Worm (Caenorhabditis elegans) whole organism, L4 larva: ENCODE results near the gene elo-9.

Experiments
- F49E8.2 ChIP-seq: sonication (generic microtip); optimal IDR thresholded peaks from 2 replicates; lab custom pipeline; 2016; ENCODE audit warnings: missing compliant biosample characterization, mild to moderate bottlenecking, missing genetic modification characterization, borderline replicate concordance
- Y48G9A.11 ChIP-seq: fragments of 200-800 bp; sonication (Bioruptor generic); IDR thresholded peaks from 2 replicates; pipeline ENCODE4 v1.3.6; 2022; ENCODE audit warnings: missing genetic modification reagents, missing genetic modification characterization, missing compliant biosample characterization
- Y5F2A.4 ChIP-seq: fragments of 200-800 bp; sonication (Bioruptor generic); optimal IDR thresholded peaks from 2 replicates; lab custom pipeline; 2018; ENCODE audit warnings: mild to moderate bottlenecking, missing genetic modification characterization, missing compliant biosample characterization
- ZK546.5 ChIP-seq, 2 experiments: sonication (generic microtip); optimal IDR thresholded peaks; 2 replicates each; lab custom pipeline; 2017; ENCODE audit warnings: missing biosample characterization in 2 of 2, missing genetic modification characterization in 2 of 2
- aha-1 ChIP-seq: fragments of 150-350 bp; peaks from one replicate; lab custom pipeline; 2014; ENCODE audit warnings: missing biosample characterization, missing genetic modification characterization
- aly-2 ChIP-seq: sonication (generic microtip); optimal IDR thresholded peaks from 2 replicates; lab custom pipeline; 2018; ENCODE audit warnings: missing biosample characterization, missing genetic modification characterization
- arid-1 ChIP-seq: fragments of 200-800 bp; sonication (Bioruptor generic); conservative IDR thresholded peaks from 2 replicates; pipeline ENCODE4 v1.3.6; 2022; ENCODE audit warnings: missing genetic modification reagents, missing genetic modification characterization, missing compliant biosample characterization
- ceh-20 ChIP-seq: fragments of 200-800 bp; sonication (Bioruptor generic); IDR thresholded peaks from 2 replicates; pipeline ENCODE4 v1.3.6; 2022; ENCODE audit warnings: missing genetic modification reagents, missing genetic modification characterization, missing compliant biosample characterization
- ceh-32 ChIP-seq: sonication (generic microtip); optimal IDR thresholded peaks from 2 replicates; lab custom pipeline; 2016; ENCODE audit warnings: mild to moderate bottlenecking, missing genetic modification characterization, missing compliant biosample characterization; ENCODE audit not compliant: poor library complexity
- ceh-44 ChIP-seq: fragments of 200-800 bp; sonication (Bioruptor generic); IDR thresholded peaks from 2 replicates; pipeline ENCODE4 v1.3.6; 2022; ENCODE audit warnings: missing genetic modification reagents, missing genetic modification characterization, missing compliant biosample characterization
- ces-1 ChIP-seq: fragments of 150-350 bp; sonication (generic microtip); optimal IDR thresholded peaks from 4 replicates; lab custom pipeline; 2014; ENCODE audit warnings: missing biosample characterization, missing genetic modification reagents, missing genetic modification characterization
- ctbp-1 ChIP-seq: fragments of 200-800 bp; sonication (Bioruptor generic); IDR thresholded peaks from 2 replicates; pipeline ENCODE4 v1.3.6; 2022; ENCODE audit warnings: missing genetic modification reagents, missing genetic modification characterization, missing compliant biosample characterization
- daf-16 ChIP-seq, 3 experiments: sonication (generic microtip); optimal IDR thresholded peaks; 2 replicates each; lab custom pipeline; 2016 to 2017; ENCODE audit warnings: missing genetic modification characterization in 3 of 3, missing genetic modification reagents in 3 of 3, mild to moderate bottlenecking in 2 of 3, missing compliant biosample characterization in 2 of 3, missing biosample characterization in 1 of 3, moderate library complexity in 1 of 3
- daf-19 ChIP-seq: fragments of 200-800 bp; sonication (Bioruptor generic); conservative IDR thresholded peaks from 2 replicates; pipeline ENCODE4 v1.3.6; 2022; ENCODE audit warnings: missing genetic modification characterization, missing compliant biosample characterization
- daf-8 ChIP-seq: fragments of 200-800 bp; sonication (Bioruptor generic); IDR thresholded peaks from 2 replicates; pipeline ENCODE4 v1.3.6; 2022; ENCODE audit warnings: missing genetic modification characterization, missing compliant biosample characterization
- dmd-8 ChIP-seq: fragments of 200-800 bp; sonication (Bioruptor generic); IDR thresholded peaks from 2 replicates; pipeline ENCODE4 v1.3.6; 2022; ENCODE audit warnings: missing genetic modification characterization, missing compliant biosample characterization
- gei-8 ChIP-seq: fragments of 200-800 bp; sonication (Bioruptor generic); optimal IDR thresholded peaks from 2 replicates; lab custom pipeline; 2018; ENCODE audit warnings: mild to moderate bottlenecking, missing genetic modification characterization, missing compliant biosample characterization
- hif-1 ChIP-seq, 2 experiments: sonication (generic microtip); optimal IDR thresholded peaks; 2 replicates each; lab custom pipeline; 2016 to 2017; ENCODE audit warnings: missing compliant biosample characterization in 2 of 2, missing genetic modification characterization in 2 of 2, missing genetic modification reagents in 2 of 2, missing genotype in 2 of 2, mild to moderate bottlenecking in 1 of 2
- hlh-30 ChIP-seq: sonication (generic microtip); optimal IDR thresholded peaks from 2 replicates; lab custom pipeline; 2017; ENCODE audit warnings: antibody characterized with exemption, mild to moderate bottlenecking, missing genetic modification characterization, missing compliant biosample characterization; ENCODE audit not compliant: insufficient read depth
- lim-7 ChIP-seq: fragments of 200-800 bp; sonication (Bioruptor generic); IDR thresholded peaks from 2 replicates; pipeline ENCODE4 v1.3.6; 2022; ENCODE audit warnings: missing genetic modification characterization, missing compliant biosample characterization
- lin-38 ChIP-seq: fragments of 200-800 bp; sonication (Bioruptor generic); IDR thresholded peaks from 2 replicates; pipeline ENCODE4 v1.3.6; 2022; ENCODE audit warnings: missing genetic modification reagents, missing genetic modification characterization, missing compliant biosample characterization
- mes-2 ChIP-seq: sonication (generic microtip); optimal IDR thresholded peaks from 2 replicates; lab custom pipeline; 2016; ENCODE audit warnings: missing genotype, mild to moderate bottlenecking, missing genetic modification characterization, missing compliant biosample characterization; ENCODE audit not compliant: poor library complexity, severe bottlenecking
- mxl-2 ChIP-seq: fragments of 200-800 bp; sonication (Bioruptor generic); conservative IDR thresholded peaks from 2 replicates; pipeline ENCODE4 v1.3.6; 2022; ENCODE audit warnings: missing genetic modification reagents, missing genetic modification characterization, missing compliant biosample characterization
- mxl-3 ChIP-seq: fragments of 200-800 bp; sonication (Bioruptor generic); optimal IDR thresholded peaks from 2 replicates; lab custom pipeline; 2018; ENCODE audit warnings: mild to moderate bottlenecking, missing genetic modification characterization, missing compliant biosample characterization
- nhr-10 ChIP-seq: fragments of 150-350 bp; optimal IDR thresholded peaks from 2 replicates; lab custom pipeline; 2014; ENCODE audit warnings: missing biosample characterization, missing genetic modification characterization
- nhr-111 ChIP-seq: fragments of 200-800 bp; sonication (Bioruptor generic); optimal IDR thresholded peaks from 2 replicates; lab custom pipeline; 2018; ENCODE audit warnings: mild to moderate bottlenecking, missing genetic modification characterization, missing compliant biosample characterization
- nhr-237 ChIP-seq: sonication (generic microtip); optimal IDR thresholded peaks from 2 replicates; lab custom pipeline; 2017; ENCODE audit warnings: missing biosample characterization, missing genetic modification characterization
- nhr-42 ChIP-seq: fragments of 200-800 bp; sonication (Bioruptor generic); IDR thresholded peaks from 2 replicates; pipeline ENCODE4 v1.3.6; 2022; ENCODE audit warnings: missing genetic modification characterization, missing compliant biosample characterization
- nhr-48 ChIP-seq: sonication (generic microtip); optimal IDR thresholded peaks from 2 replicates; lab custom pipeline; 2016; ENCODE audit warnings: mild to moderate bottlenecking, missing genetic modification characterization, missing compliant biosample characterization
- nhr-6 ChIP-seq: fragments of 150-350 bp; optimal IDR thresholded peaks from 2 replicates; lab custom pipeline; 2014; ENCODE audit warnings: missing biosample characterization, missing genetic modification characterization
- sdz-12 ChIP-seq: fragments of 200-800 bp; sonication (Bioruptor generic); optimal IDR thresholded peaks from 2 replicates; lab custom pipeline; 2018; ENCODE audit warnings: mild to moderate bottlenecking, missing genetic modification characterization, missing compliant biosample characterization
- snpc-1.2 ChIP-seq: fragments of 200-800 bp; sonication (Bioruptor generic); IDR thresholded peaks from 2 replicates; pipeline ENCODE4 v1.3.6; 2022; ENCODE audit warnings: missing genetic modification reagents, missing genetic modification characterization, missing compliant biosample characterization
- snpc-4 ChIP-seq: fragments of 150-350 bp; optimal IDR thresholded peaks from 2 replicates; lab custom pipeline; 2014; ENCODE audit warnings: missing biosample characterization, missing genetic modification characterization
- spr-3 ChIP-seq: fragments of 200-800 bp; sonication (Bioruptor generic); optimal IDR thresholded peaks from 2 replicates; lab custom pipeline; 2018; ENCODE audit warnings: mild to moderate bottlenecking, missing genetic modification characterization, missing compliant biosample characterization
- unc-130 ChIP-seq: sonication (generic microtip); optimal IDR thresholded peaks from 2 replicates; lab custom pipeline; 2016; ENCODE audit warnings: missing genetic modification reagents, missing genetic modification characterization, missing compliant biosample characterization
- unc-62 ChIP-seq, 3 experiments: fragments of 150-350 bp in 1 of 3; sonication (generic microtip); optimal IDR thresholded peaks in 2 of 3; peaks in 1 of 3; 1 replicate in 1 of 3; 2 replicates in 2 of 3; lab custom pipeline; 2014 to 2017; ENCODE audit warnings: missing biosample characterization in 3 of 3, missing genetic modification characterization in 3 of 3, missing genetic modification reagents in 3 of 3, missing genotype in 1 of 3
- zag-1 ChIP-seq: fragments of 150-350 bp; optimal IDR thresholded peaks from 2 replicates; lab custom pipeline; 2014; ENCODE audit warnings: missing biosample characterization, missing genetic modification characterization
- zip-11 ChIP-seq: fragments of 200-800 bp; sonication (Bioruptor generic); IDR thresholded peaks from 2 replicates; pipeline ENCODE4 v1.3.6; 2022; ENCODE audit warnings: missing genetic modification characterization, missing compliant biosample characterization
- ztf-11 ChIP-seq: fragments of 150-350 bp; optimal IDR thresholded peaks from 2 replicates; lab custom pipeline; 2014; ENCODE audit warnings: missing biosample characterization, missing genetic modification characterization

elo-9 gene

DNA sequence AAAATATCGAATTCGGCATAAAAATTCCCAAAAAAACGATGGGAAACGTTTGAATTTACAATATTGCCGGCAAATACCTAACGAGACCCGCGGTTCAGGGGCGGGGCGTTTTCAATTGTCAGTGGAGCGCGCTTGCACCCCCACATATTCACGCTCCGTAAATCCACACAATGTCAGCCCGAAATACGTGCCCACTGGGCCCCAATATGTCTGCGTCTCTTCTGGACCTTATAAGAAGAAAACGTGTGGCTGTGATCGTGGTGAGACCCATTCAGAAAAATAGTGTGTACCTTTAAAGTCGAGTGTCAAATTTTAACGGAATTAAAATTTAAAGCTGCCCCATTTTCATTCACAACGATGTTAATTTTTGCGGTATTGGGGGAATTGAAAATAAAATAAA is 40.6 kb upstream of the elo-9 start:
- TF ChIP-seq unc-130 (peak; percentile 58), lim-7 (GFP tag; lab: Robert Waterston, UW) (0 out of 2 replicates have a peak, but pooled peaks have one; percentile 52), ZK546.5 (tag; optimal IDR thresholded peaks at IDR 0.05; lab: Kevin White, UChicago) (no peak), Y48G9A.11 (GFP tag; lab: Robert Waterston, UW) (peak; percentile 63), nhr-237 (tag; lab: Kevin White, UChicago) (no peak), Y5F2A.4 (GFP tag; lab: Kevin White, UChicago) (peak; percentile 2), snpc-1.2 (GFP tag; lab: Robert Waterston, UW) (peak; percentile 25; the same call in 1 of the 2 replicates), daf-19 (GFP tag; lab: Robert Waterston, UW) (no peak), snpc-4 (tag; lab: Kevin White, UChicago) (no peak), nhr-10 (no peak), dmd-8 (GFP tag; lab: Robert Waterston, UW) (peak; percentile 39; the same call in 1 of the 2 replicates), nhr-6 (tag; lab: Kevin White, UChicago) (no peak), lin-38 (peak; percentile 83), arid-1 (GFP tag; lab: Robert Waterston, UW) (0 out of 2 replicates have a peak, but pooled peaks have one; percentile 31), sdz-12 (GFP tag; lab: Kevin White, UChicago) (no peak), mes-2 (peak; percentile 15), daf-8 (no peak), zip-11 (GFP tag; lab: Robert Waterston, UW) (no peak), F49E8.2 (tag; lab: Kevin White, UChicago) (peak; percentile 18), hlh-30 (no peak), zag-1 (tag; lab: Kevin White, UChicago) (no peak), hif-1 (tag; optimal IDR thresholded peaks at IDR 0.05; lab: Kevin White, UChicago) (no peak), ceh-44 (GFP tag; lab: Robert Waterston, UW) (no peak), ctbp-1 (GFP tag; lab: Robert Waterston, UW) (0 out of 2 replicates have a peak, but pooled peaks have one; percentile 24), unc-62 (GFP tag; optimal IDR thresholded peaks at IDR 0.05 in 1 of 2; lab: Kevin White, UChicago) (no peak), unc-62 (tag; optimal IDR thresholded peaks at IDR 0.05; lab: Kevin White, UChicago) (no peak), nhr-42 (peak; percentile 67; the same call in 1 of the 2 replicates), ceh-32 (tag; lab: Kevin White, UChicago) (no peak), ces-1 (no peak), aha-1 (tag; lab: Kevin White, UChicago) (no peak), spr-3 (GFP tag; lab: Kevin White, UChicago) (no peak), nhr-48 (no peak), aly-2 (tag; lab: Kevin White, UChicago) (no peak), mxl-3 (no peak), ztf-11 (no peak)

DNA sequence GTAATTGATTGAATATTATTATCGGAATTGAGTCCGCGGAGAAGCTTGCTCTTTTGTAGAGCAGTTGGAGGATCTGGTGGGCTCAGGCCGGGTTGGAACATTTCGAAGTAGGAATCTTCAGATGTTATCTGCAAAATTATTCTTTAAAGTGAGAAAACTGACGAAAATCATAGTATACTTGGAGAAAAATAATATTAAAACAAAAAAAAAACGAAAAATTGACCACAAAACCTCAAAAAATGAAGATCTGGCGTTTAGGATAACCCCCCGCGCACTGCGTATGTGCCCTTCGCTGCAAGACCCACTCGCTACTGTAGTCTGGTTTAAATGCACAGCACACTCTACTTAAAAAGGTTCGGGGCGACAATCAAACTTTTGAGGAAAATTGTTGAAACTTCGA is 39.5 kb upstream of the elo-9 start, which contains the start of gene Y53F4B.10:
Gene Y53F4B.10, minus strand, starts transcription at position 101 of the 400 bp plus-strand sequence.
- TF ChIP-seq aha-1 (tag; lab: Kevin White, UChicago) (peak; percentile 83), daf-16 (GFP tag; optimal IDR thresholded peaks at IDR 0.05; lab: Kevin White, UChicago) (no peak), daf-16 (tag; optimal IDR thresholded peaks at IDR 0.05; lab: Kevin White, UChicago) (no peak), mxl-2 (GFP tag; lab: Robert Waterston, UW) (no peak), nhr-111 (GFP tag; lab: Kevin White, UChicago) (no peak), ceh-20 (GFP tag; lab: Robert Waterston, UW) (no peak), ceh-32 (tag; lab: Kevin White, UChicago) (no peak), daf-8 (no peak), gei-8 (GFP tag; lab: Kevin White, UChicago) (no peak)
